Worm (Caenorhabditis elegans): ENCODE measurements around the gene amph-1.

Gene amph-1

DNA sequence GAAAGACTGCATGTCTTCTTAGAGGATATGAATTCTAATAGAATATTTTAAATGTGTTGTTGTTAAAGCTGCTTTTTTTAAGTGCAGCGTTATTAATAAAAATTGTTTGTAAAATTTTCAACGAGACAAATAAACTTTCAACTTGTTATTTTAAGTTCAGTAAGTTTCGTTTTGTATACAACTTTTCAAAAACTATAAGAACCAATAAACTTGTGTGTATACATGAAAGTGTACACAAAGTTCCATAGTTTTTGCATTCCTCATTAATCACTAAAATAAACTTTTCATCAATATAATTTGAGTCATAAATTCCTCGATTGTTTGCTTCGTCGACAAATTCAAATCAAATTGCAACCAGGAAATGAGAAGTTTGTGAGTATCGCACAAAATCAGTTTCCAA, 1.0 kb upstream of the amph-1 start, which contains the start of gene srm-3:
Gene srm-3 (plus strand): TSS at position 301 of the 400 bp plus-strand sequence.
- TF ChIP-seq sptf-1 (tag; optimal IDR thresholded peaks at IDR 0.05) = no peak
- no peak for TF ChIP-seq ceh-43 (GFP tag; optimal IDR thresholded peaks at IDR 0.05)
- no peak for TF ChIP-seq hlh-1 (tag; optimal IDR thresholded peaks at IDR 0.05)
- TF ChIP-seq nhr-2 (tag; optimal IDR thresholded peaks at IDR 0.05) = no peak
- no peak for TF ChIP-seq elt-1 (tag; optimal IDR thresholded peaks at IDR 0.05; ENCODE audit: borderline replicate concordance, insufficient read depth)
- no peak for TF ChIP-seq flh-1 (GFP tag; optimal IDR thresholded peaks at IDR 0.05)
- no peak for TF ChIP-seq mep-1 (tag; optimal IDR thresholded peaks at IDR 0.05)
- no peak for TF ChIP-seq lin-13 (tag; optimal IDR thresholded peaks at IDR 0.05)
- no peak for TF ChIP-seq unc-39 (tag; optimal IDR thresholded peaks at IDR 0.05)
- TF ChIP-seq nhr-237 (tag; optimal IDR thresholded peaks at IDR 0.05) = no peak
- TF ChIP-seq mab-5 (tag; optimal IDR thresholded peaks at IDR 0.05) = no peak
- TF ChIP-seq drap-1 (GFP tag; optimal IDR thresholded peaks at IDR 0.05) = no peak
- TF ChIP-seq nhr-12 (tag; optimal IDR thresholded peaks at IDR 0.05) = no peak
- TF ChIP-seq unc-120 (tag; optimal IDR thresholded peaks at IDR 0.05; ENCODE audit: poor library complexity, severe bottlenecking) = no peak
- no peak for TF ChIP-seq ces-1 (GFP tag; optimal IDR thresholded peaks at IDR 0.05)
- TF ChIP-seq snpc-4 (tag; optimal IDR thresholded peaks at IDR 0.05) = no peak

DNA sequence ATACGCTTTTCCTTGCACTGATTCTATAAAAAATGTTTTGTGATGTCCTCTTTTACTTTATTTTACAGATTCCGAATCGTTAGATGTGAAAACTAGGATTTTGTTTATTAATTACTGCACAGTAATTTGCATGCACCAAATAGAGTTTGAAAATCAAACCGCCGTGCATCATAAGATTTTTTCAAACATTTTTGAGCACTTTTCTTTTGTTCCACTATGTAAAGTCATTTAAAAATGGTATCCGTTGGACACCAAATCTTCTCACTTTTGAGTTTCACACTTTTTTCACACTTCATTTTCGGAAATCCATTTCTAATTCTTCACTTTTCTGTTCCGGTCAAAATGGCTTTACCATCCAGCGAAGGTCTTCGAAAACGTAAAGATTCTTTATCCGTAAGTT, 4.5 kb downstream of the amph-1 start, which contains the start of gene degl-2:
Gene degl-2 (plus strand): TSS at position 301 of the 400 bp plus-strand sequence.
- TF ChIP-seq ztf-11 (tag; optimal IDR thresholded peaks at IDR 0.05) = no peak
- TF ChIP-seq unc-62 (GFP tag; optimal IDR thresholded peaks at IDR 0.05) = no peak
- no peak for TF ChIP-seq nhr-12 (tag; optimal IDR thresholded peaks at IDR 0.05)
- no peak for TF ChIP-seq ceh-43 (GFP tag; optimal IDR thresholded peaks at IDR 0.05)
- TF ChIP-seq pha-4 (tag; optimal IDR thresholded peaks at IDR 0.05) = no peak
- no peak for TF ChIP-seq unc-120 (tag; optimal IDR thresholded peaks at IDR 0.05; ENCODE audit: poor library complexity, severe bottlenecking)
- no peak for TF ChIP-seq mab-5 (tag; optimal IDR thresholded peaks at IDR 0.05)
- no peak for TF ChIP-seq nhr-76 (tag; optimal IDR thresholded peaks at IDR 0.05)
- no peak for TF ChIP-seq M03D4.4 (tag; optimal IDR thresholded peaks at IDR 0.05)
- no peak for TF ChIP-seq ham-2 (GFP tag; optimal IDR thresholded peaks at IDR 0.05)
- TF ChIP-seq tbx-8 (GFP tag; optimal IDR thresholded peaks at IDR 0.05) = no peak
- TF ChIP-seq sem-2 (GFP tag; optimal IDR thresholded peaks at IDR 0.05) = no peak
- no peak for TF ChIP-seq hlh-1 (tag; optimal IDR thresholded peaks at IDR 0.05)
- no peak for TF ChIP-seq drap-1 (GFP tag; optimal IDR thresholded peaks at IDR 0.05)
- no peak for TF ChIP-seq lin-13 (tag; optimal IDR thresholded peaks at IDR 0.05)
- TF ChIP-seq bed-3 (GFP tag; optimal IDR thresholded peaks at IDR 0.05) = no peak

DNA sequence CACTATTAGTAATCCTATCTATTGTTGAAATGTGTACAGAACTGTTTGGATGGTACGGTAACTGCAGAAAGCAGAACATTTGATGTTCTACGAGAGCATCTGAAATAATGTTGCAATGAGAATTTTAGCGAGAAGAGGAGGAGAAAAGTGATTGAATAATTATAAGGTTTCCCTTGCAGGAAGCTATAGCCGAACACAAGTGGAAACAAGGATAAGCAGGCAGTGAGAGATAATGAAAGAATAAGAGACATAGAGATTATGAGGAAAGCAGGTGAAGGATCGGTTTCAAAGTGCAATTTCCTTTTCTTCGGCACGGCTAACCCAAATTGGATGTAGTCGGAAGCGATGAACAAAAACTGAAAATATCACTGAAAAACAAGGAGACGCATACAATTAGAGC, 5.7 kb downstream of the amph-1 start, which contains the start of gene del-2:
Gene del-2 (minus strand): TSS at position 101 of the 400 bp plus-strand sequence.
- TF ChIP-seq blmp-1 (tag; optimal IDR thresholded peaks at IDR 0.05) = no peak
- TF ChIP-seq sem-2 (GFP tag; optimal IDR thresholded peaks at IDR 0.05) = no peak
- TF ChIP-seq drap-1 (GFP tag; optimal IDR thresholded peaks at IDR 0.05) = no peak
- no peak for TF ChIP-seq nhr-76 (tag; optimal IDR thresholded peaks at IDR 0.05)
- no peak for TF ChIP-seq nhr-12 (tag; optimal IDR thresholded peaks at IDR 0.05)
- no peak for TF ChIP-seq lin-13 (tag; optimal IDR thresholded peaks at IDR 0.05)
- TF ChIP-seq nhr-237 (tag; optimal IDR thresholded peaks at IDR 0.05) = no peak
- peak; percentile 26 for TF ChIP-seq ham-2 (GFP tag; optimal IDR thresholded peaks at IDR 0.05)
- TF ChIP-seq ces-1 (GFP tag; optimal IDR thresholded peaks at IDR 0.05) = peak; percentile 26
- TF ChIP-seq bed-3 (GFP tag; optimal IDR thresholded peaks at IDR 0.05) = no peak
- TF ChIP-seq nhr-28 (tag; optimal IDR thresholded peaks at IDR 0.05) = no peak
- TF ChIP-seq mab-5 (tag; optimal IDR thresholded peaks at IDR 0.05) = no peak
- TF ChIP-seq nhr-2 (tag; optimal IDR thresholded peaks at IDR 0.05) = no peak
- no peak for TF ChIP-seq zip-8 (tag; optimal IDR thresholded peaks at IDR 0.05)
- no peak for TF ChIP-seq elt-1 (tag; optimal IDR thresholded peaks at IDR 0.05; ENCODE audit: borderline replicate concordance, insufficient read depth)

DNA sequence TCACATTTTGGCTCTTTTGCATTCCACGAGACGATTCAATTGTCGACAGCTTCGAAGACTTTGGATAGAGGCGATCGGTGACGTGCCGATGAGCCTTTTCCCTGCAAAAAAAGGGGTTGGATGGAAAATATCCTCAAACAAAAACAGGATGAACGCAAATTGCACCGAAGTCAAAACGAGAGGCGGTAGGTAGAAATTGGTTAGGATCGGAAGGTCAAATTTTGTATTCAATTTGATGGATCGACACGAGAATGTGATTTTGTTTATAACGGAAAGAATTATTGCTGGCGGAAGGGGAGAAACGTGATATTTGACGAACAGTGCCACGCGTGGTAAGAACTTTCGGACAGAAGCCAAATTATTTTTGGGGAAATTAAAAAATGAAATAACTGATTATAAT, 12.8 kb downstream of the amph-1 start, which contains the start of gene mca-1:
Gene mca-1 (minus strand): TSS at position 101 of the 400 bp plus-strand sequence.
- no peak for TF ChIP-seq elt-3 (tag; optimal IDR thresholded peaks at IDR 0.05)
- no peak for TF ChIP-seq bed-3 (GFP tag; optimal IDR thresholded peaks at IDR 0.05)

DNA sequence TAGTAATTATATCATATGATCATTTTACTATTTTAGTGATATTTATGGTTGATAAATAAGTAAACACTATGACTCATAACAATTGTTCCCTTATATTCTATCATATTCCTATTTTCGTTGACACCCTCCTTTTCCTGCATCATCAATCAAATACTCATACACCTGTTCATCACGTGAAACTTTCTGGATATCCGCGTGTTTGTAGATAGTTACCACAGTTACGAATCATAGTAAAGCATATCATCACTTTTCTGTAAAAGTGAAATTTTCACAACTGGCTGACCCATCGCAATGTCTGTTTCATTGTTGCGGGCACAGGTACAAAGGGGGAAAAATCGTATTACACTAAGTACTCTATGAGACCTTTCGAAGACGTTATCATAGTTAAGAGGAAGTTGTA, 13.8 kb downstream of the amph-1 start:
- TF ChIP-seq mep-1 (tag; optimal IDR thresholded peaks at IDR 0.05) (no peak), lin-32 (GFP tag; optimal IDR thresholded peaks at IDR 0.05) (no peak), ham-2 (GFP tag; optimal IDR thresholded peaks at IDR 0.05) (no peak), ceh-39 (tag; optimal IDR thresholded peaks at IDR 0.05) (no peak), ces-1 (GFP tag; optimal IDR thresholded peaks at IDR 0.05) (no peak), elt-3 (tag; optimal IDR thresholded peaks at IDR 0.05) (no peak), pha-4 (tag; optimal IDR thresholded peaks at IDR 0.05) (no peak), ceh-83 (GFP tag; optimal IDR thresholded peaks at IDR 0.05) (no peak), tbx-8 (GFP tag; optimal IDR thresholded peaks at IDR 0.05) (no peak), mab-5 (tag; optimal IDR thresholded peaks at IDR 0.05) (no peak), unc-120 (tag; optimal IDR thresholded peaks at IDR 0.05; ENCODE audit: poor library complexity, severe bottlenecking) (no peak)

Measured in whole organism, mixed stage, embryonic.